Fruit fly (Drosophila melanogaster) whole organism, larva: Measurements from ENCODE around the gene schuy.

Source experiments
- noc ChIP-seq: fragments of 200-800 bp; sonication (Bioruptor generic); optimal IDR thresholded peaks from 3 replicates; lab custom pipeline; 2019; ENCODE audit warnings: missing biosample characterization, mild to moderate bottlenecking, missing genetic modification characterization, moderate library complexity

Gene schuy

dm6 chr3L:19991714-19992231 lies 5.9 kb downstream of the schuy start, which contains the start of the genes CG7646 and Nca:
Gene CG7646 (plus strand): TSS chr3L:19991887.
Gene Nca (plus strand): TSS chr3L:19991887.
- TF ChIP-seq noc (tag; lab: Kevin White, UChicago) = no peak

DNA sequence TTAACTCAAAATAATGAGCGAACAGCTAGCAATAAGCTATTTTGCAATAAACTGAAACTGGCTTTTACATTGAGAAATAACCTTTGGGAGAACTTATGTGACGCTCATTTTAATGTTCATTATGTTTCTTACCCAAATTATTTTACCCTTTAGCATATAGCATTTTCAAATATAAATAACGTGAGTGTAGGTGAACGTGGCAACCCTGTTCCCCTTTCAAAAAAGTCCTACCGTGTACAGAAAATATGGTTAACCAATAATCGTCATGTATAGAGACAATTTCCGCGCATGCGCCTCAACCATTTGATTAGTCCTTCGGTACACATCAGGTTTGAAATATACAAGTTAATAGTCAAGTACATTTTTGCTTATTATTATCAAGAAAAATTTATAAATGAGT lies 8.1 kb downstream of the schuy start:
- no peak for TF ChIP-seq noc (tag; lab: Kevin White, UChicago)

dm6 chr3L:20000081-20000736 lies 14.3 kb downstream of the schuy start, which contains the start of the genes Tom20 and Gabat:
Gene Tom20 (plus strand): TSS chr3L:20000644.
Gene Gabat (minus strand): TSS chr3L:20000686.
- no peak for TF ChIP-seq noc (tag; lab: Kevin White, UChicago)

dm6 chr3L:20000878-20001640 lies 15.2 kb downstream of the schuy start:
- TF ChIP-seq noc (tag; lab: Kevin White, UChicago) = no peak

DNA sequence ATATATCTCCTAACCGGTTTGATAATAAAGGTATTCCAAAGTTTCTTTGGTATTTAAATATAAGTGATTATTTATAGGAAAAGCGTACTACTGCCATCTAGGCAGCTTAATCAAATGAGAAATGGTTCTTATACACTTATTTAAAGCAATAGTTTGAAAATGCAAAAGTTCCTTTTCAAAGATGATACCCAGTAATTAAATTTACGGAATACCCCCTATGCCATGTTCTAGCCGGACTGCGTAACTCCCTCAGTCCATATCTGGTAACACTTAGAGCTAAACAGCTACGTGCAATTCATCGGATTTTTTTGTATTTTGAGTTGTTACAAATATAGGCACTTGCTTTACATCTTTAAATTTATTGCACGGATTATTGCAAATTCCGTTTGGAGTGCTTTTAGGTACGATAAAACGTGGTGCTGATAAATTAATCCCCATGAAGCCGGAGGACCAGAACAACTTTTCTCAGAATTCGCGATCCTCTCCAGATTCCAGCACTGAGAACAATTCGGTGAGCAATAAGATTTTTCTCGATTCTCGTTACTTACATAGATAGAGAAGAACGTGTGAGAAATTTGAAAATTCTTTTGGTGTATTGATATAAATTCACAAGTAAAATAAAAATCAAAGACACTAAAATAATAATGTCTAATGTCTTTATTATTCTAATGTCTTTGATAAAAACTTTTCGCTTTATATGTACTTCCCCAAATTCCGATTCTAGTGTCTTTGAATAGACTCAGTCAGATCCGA lies 16.8 kb downstream of the schuy start, which contains the start of gene CG7668:
Gene CG7668, plus strand, starts transcription at position 255 of the 753 bp plus-strand sequence.
- peak; percentile 88 for TF ChIP-seq noc (tag; lab: Kevin White, UChicago)

DNA sequence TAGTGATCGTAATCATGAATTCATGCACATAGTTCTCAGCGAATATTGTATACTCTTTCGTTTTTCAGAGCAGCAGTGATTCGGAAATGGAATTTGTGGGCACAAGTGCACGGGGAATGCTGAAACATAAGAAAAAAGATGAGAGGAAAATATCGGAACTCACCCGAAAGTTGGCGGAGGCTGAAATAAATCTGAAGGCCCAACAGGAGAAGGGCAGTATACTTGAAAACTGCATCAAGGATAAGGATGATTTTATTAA lies 17.3 kb downstream of the schuy start:
- TF ChIP-seq noc (tag; lab: Kevin White, UChicago) = no peak

DNA sequence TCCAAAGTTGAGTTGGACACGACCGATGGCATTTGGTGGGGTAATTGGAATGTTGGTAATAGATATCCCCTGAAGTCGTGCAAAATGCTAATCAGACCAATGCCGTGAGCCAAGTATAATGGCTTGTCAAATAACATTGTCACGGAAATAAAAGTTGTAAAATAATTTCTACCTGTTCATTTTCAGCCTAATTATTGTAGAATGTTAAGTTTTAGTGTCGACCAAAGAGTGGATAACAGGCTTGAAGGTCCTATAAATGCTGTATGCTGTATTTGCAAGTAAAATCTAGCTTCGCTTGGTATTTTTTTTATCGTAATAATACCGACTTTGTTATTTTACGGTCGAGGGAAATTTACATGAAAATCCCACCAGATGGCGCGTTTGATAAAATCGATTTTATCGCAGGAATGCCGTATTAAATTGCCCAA lies 18.6 kb downstream of the schuy start:
- no peak for TF ChIP-seq noc (tag; lab: Kevin White, UChicago)

DNA sequence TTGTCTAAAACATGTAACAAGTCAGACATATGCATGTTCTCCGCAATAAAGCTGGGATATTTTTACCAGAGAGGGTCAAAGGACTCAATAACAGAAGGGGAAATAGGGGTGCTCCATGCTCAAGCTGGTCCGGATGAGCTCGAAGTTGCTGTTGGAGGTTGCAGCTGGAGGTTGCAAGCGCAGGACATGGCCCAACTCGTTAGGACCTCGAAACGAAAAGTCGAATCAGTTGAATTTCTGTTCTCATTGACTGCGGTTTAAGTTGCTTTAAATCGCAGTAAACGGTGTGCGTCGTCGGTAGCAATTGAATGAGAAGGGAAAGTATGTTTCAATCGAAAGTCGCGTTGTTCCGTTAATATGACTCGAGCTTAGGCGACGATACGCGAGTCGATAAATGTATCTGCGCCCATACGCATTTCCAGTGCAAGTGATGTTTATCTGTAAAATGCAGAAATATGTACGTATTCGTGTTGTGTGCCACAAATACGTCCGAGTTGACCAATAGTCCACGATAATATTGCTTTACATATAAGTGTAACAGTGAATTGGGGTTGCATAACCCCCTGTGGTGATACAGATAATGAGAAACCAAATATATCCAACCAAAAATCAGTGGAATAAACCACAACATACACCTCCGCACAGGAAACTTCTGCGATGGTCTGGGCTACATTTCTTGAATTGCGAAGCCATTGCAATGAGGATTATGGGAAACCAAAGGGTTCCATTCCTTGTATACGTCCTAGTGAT lies 19.3 kb downstream of the schuy start, which contains the start of gene kug:
Gene kug, plus strand, starts transcription at position 269 of the 750 bp plus-strand sequence.
- no peak for TF ChIP-seq noc (tag; lab: Kevin White, UChicago)

- TF ChIP-seq noc (tag; lab: Kevin White, UChicago) = no peak
Measured at dm6 chr3L:20006269-20007265, 20.7 kb downstream of the schuy start.

DNA sequence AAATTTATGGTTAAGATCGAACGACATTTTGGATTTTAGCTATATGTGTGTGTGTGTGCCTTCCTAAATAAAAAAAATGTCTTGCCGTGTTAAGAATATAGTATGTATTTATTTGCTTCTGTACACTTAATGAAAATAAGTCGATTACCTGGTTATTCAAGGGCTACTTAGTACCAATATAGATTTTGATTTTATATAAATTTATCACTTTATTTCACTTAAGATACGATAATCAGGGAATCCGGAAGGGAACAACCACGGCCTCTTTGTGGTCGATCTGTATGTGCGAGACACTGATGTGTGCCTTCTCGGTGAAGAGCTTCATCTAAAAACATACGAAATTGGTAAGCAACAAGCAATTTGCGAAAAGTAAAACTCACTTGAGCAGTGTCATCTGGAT lies 41.8 kb downstream of the schuy start, which contains the start of gene CG14183:
Gene CG14183, minus strand, starts transcription at position 101 of the 400 bp plus-strand sequence.
- TF ChIP-seq noc (tag; lab: Kevin White, UChicago) = no peak

dm6 chr3L:20028753-20029152 lies 42.9 kb downstream of the schuy start, which contains the start of gene Lamtor1:
Gene Lamtor1 (minus strand): TSS chr3L:20029020.
- no peak for TF ChIP-seq noc (tag; lab: Kevin White, UChicago)

- no peak for TF ChIP-seq noc (tag; lab: Kevin White, UChicago)
Measured at dm6 chr3L:20036610-20037009, 50.7 kb downstream of the schuy start.
